Fruit fly (Drosophila melanogaster) whole organism, embryonic: ENCODE data around the gene scpr-C.
A peak's percentile ranks its signal among the peaks of the same experiment; 100 is the strongest.

Experiments used
- ATbp ChIP-seq: fragments of 200-800 bp; sonication (Bioruptor generic); optimal IDR thresholded peaks from 2 replicates; lab custom pipeline; 2017; ENCODE audit warnings: missing biosample characterization, mild to moderate bottlenecking, missing genetic modification characterization, missing genetic modification reagents
- Blimp-1 ChIP-seq: fragments of 200-800 bp; sonication (Bioruptor generic); optimal IDR thresholded peaks from 3 replicates; lab custom pipeline; 2018; ENCODE audit warnings: missing biosample characterization, missing genetic modification characterization, mild to moderate bottlenecking, moderate library complexity, missing genetic modification reagents
- CG10209 ChIP-seq: fragments of 200-800 bp; sonication (Bioruptor generic); optimal IDR thresholded peaks from 3 replicates; lab custom pipeline; 2017; ENCODE audit warnings: missing biosample characterization, mild to moderate bottlenecking, missing genetic modification characterization, missing genetic modification reagents
- CG10565 ChIP-seq: fragments of 200-800 bp; sonication (Bioruptor generic); optimal IDR thresholded peaks from 3 replicates; lab custom pipeline; 2016; ENCODE audit warnings: missing biosample characterization, mild to moderate bottlenecking, missing genetic modification characterization
- CG10959 ChIP-seq: fragments of 200-800 bp; sonication (Bioruptor generic); IDR thresholded peaks from 2 replicates; pipeline ENCODE4 v1.3.6; 2022; ENCODE audit warnings: missing biosample characterization, missing genetic modification characterization
- CG12391 ChIP-seq: fragments of 200-800 bp; sonication (Bioruptor generic); optimal IDR thresholded peaks from 3 replicates; lab custom pipeline; 2018; ENCODE audit warnings: missing biosample characterization, mild to moderate bottlenecking, missing genetic modification characterization, moderate library complexity
- CG14050 ChIP-seq: fragments of 200-800 bp; sonication (Bioruptor generic); IDR thresholded peaks from 3 replicates; pipeline ENCODE4 v1.3.6; 2022; ENCODE audit warnings: missing biosample characterization, missing genetic modification characterization
- CG14441 ChIP-seq: fragments of 200-800 bp; sonication (Bioruptor generic); IDR thresholded peaks from 2 replicates; pipeline ENCODE4 v1.3.6; 2022; ENCODE audit warnings: missing biosample characterization, missing genetic modification characterization
- CG17912 ChIP-seq: fragments of 200-800 bp; sonication (Bioruptor generic); optimal IDR thresholded peaks from 2 replicates; lab custom pipeline; 2018; ENCODE audit warnings: missing biosample characterization, mild to moderate bottlenecking, missing genetic modification characterization
- CG18262 ChIP-seq: fragments of 200-800 bp; optimal IDR thresholded peaks from 3 replicates; lab custom pipeline; 2019; ENCODE audit warnings: missing biosample characterization, mild to moderate bottlenecking, missing genetic modification characterization, moderate library complexity
- CG18476 ChIP-seq: fragments of 200-800 bp; sonication (Bioruptor generic); optimal IDR thresholded peaks from 2 replicates; lab custom pipeline; 2016; ENCODE audit warnings: missing biosample characterization, mild to moderate bottlenecking, missing genetic modification characterization
- CG30403 ChIP-seq: fragments of 200-800 bp; sonication (Bioruptor generic); optimal IDR thresholded peaks from 3 replicates; lab custom pipeline; 2016; ENCODE audit warnings: missing biosample characterization, missing genetic modification characterization
- CG6175 ChIP-seq: fragments of 200-800 bp; sonication (Bioruptor generic); IDR thresholded peaks from 3 replicates; pipeline ENCODE4 v1.3.6; 2022; ENCODE audit warnings: missing biosample characterization, missing genetic modification characterization
- CG6765 ChIP-seq: fragments of 200-800 bp; sonication (Bioruptor generic); optimal IDR thresholded peaks from 3 replicates; lab custom pipeline; 2017; ENCODE audit warnings: missing biosample characterization, mild to moderate bottlenecking, missing genetic modification characterization
- CG6791 ChIP-seq: fragments of 200-800 bp; sonication (Bioruptor generic); IDR thresholded peaks from 3 replicates; pipeline ENCODE4 v1.3.6; 2022; ENCODE audit warnings: missing biosample characterization, missing genetic modification characterization; ENCODE audit not compliant: partially characterized antibody
- CG6854 ChIP-seq: fragments of 200-800 bp; sonication (Bioruptor generic); optimal IDR thresholded peaks from 3 replicates; lab custom pipeline; 2017; ENCODE audit warnings: missing biosample characterization, mild to moderate bottlenecking, missing genetic modification characterization
- CG7271 ChIP-seq: fragments of 200-800 bp; sonication (Bioruptor generic); optimal IDR thresholded peaks from 2 replicates; lab custom pipeline; 2018; ENCODE audit warnings: missing biosample characterization, mild to moderate bottlenecking, missing genetic modification characterization, moderate library complexity
- CG7786 ChIP-seq: fragments of 200-800 bp; sonication (Bioruptor generic); optimal IDR thresholded peaks from 2 replicates; lab custom pipeline; 2016; ENCODE audit warnings: missing biosample characterization, missing genetic modification characterization
- D19A ChIP-seq: fragments of 200-800 bp; optimal IDR thresholded peaks from 3 replicates; lab custom pipeline; 2019; ENCODE audit warnings: missing biosample characterization, mild to moderate bottlenecking, missing genetic modification characterization, moderate library complexity
- Dek ChIP-seq: fragments of 200-800 bp; sonication (Bioruptor generic); optimal IDR thresholded peaks from 3 replicates; lab custom pipeline; 2019; ENCODE audit warnings: missing biosample characterization, mild to moderate bottlenecking, missing genetic modification characterization, moderate library complexity
- Dip2 ChIP-seq: fragments of 200-800 bp; sonication (Bioruptor generic); IDR thresholded peaks from 2 replicates; pipeline ENCODE4 v1.3.6; 2022; ENCODE audit warnings: missing biosample characterization, missing genetic modification characterization
- Dref ChIP-seq: fragments of 200-800 bp; sonication (Bioruptor generic); IDR thresholded peaks from 2 replicates; pipeline ENCODE4 v1.3.6; 2022; ENCODE audit warnings: missing biosample characterization, missing genetic modification characterization
- E2f2 ChIP-seq: fragments of 200-800 bp; sonication (Bioruptor generic); IDR thresholded peaks from 2 replicates; pipeline ENCODE4 v1.3.6; 2022; ENCODE audit warnings: missing biosample characterization, missing genetic modification characterization
- Lhr ChIP-seq: fragments of 200-800 bp; sonication (Bioruptor generic); optimal IDR thresholded peaks from 3 replicates; lab custom pipeline; 2017; ENCODE audit warnings: mild to moderate bottlenecking, missing biosample characterization, missing genetic modification reagents, missing genetic modification characterization
- Mrtf ChIP-seq: fragments of 200-800 bp; sonication (Bioruptor generic); IDR thresholded peaks from 3 replicates; pipeline ENCODE4 v1.3.6; 2022; ENCODE audit warnings: missing biosample characterization, missing genetic modification characterization
- NC2β ChIP-seq: fragments of 200-800 bp; sonication (Bioruptor generic); optimal IDR thresholded peaks from 2 replicates; lab custom pipeline; 2016; ENCODE audit warnings: missing biosample characterization, missing genetic modification characterization
- NFAT ChIP-seq: fragments of 200-800 bp; sonication (Bioruptor generic); IDR thresholded peaks from 2 replicates; pipeline ENCODE4 v1.3.6; 2022; ENCODE audit warnings: missing biosample characterization, missing genetic modification characterization
- Oaz ChIP-seq: fragments of 200-800 bp; sonication (Bioruptor generic); IDR thresholded peaks from 2 replicates; pipeline ENCODE4 v1.3.6; 2022; ENCODE audit warnings: missing biosample characterization, missing genetic modification characterization
- Optix ChIP-seq: fragments of 200-800 bp; sonication (Bioruptor generic); IDR thresholded peaks from 3 replicates; pipeline ENCODE4 v1.3.6; 2022; ENCODE audit warnings: missing biosample characterization, missing genetic modification characterization
- ab ChIP-seq: fragments of 200-800 bp; sonication (Bioruptor generic); optimal IDR thresholded peaks from 2 replicates; lab custom pipeline; 2016; ENCODE audit warnings: missing biosample characterization, missing genetic modification characterization
- ara ChIP-seq: fragments of 200-800 bp; sonication (Bioruptor generic); IDR thresholded peaks from 2 replicates; pipeline ENCODE4 v1.3.6; 2022; ENCODE audit warnings: missing biosample characterization, missing genetic modification characterization
- bbx ChIP-seq: fragments of 200-800 bp; sonication (Bioruptor generic); IDR thresholded peaks from 2 replicates; pipeline ENCODE4 v1.3.6; 2022; ENCODE audit warnings: missing biosample characterization, missing genetic modification characterization; ENCODE audit not compliant: partially characterized antibody
- crc ChIP-seq: fragments of 200-800 bp; sonication (Bioruptor generic); optimal IDR thresholded peaks from 2 replicates; lab custom pipeline; 2016; ENCODE audit warnings: missing biosample characterization, missing genetic modification characterization
- cwo ChIP-seq: fragments of 200-800 bp; sonication (Bioruptor generic); optimal IDR thresholded peaks from 3 replicates; lab custom pipeline; 2017; ENCODE audit warnings: missing biosample characterization, missing genetic modification characterization, mild to moderate bottlenecking, moderate library complexity, missing genetic modification reagents
- dmrt11E ChIP-seq: fragments of 200-800 bp; sonication (Bioruptor generic); optimal IDR thresholded peaks from 3 replicates; lab custom pipeline; 2018; ENCODE audit warnings: missing biosample characterization, mild to moderate bottlenecking, missing genetic modification characterization, moderate library complexity
- ems ChIP-seq: fragments of 200-800 bp; sonication (Bioruptor generic); optimal IDR thresholded peaks from 3 replicates; lab custom pipeline; 2016; ENCODE audit warnings: missing biosample characterization, missing genetic modification characterization
- fd102C ChIP-seq: fragments of 200-800 bp; sonication (Bioruptor generic); optimal IDR thresholded peaks from 2 replicates; lab custom pipeline; 2018; ENCODE audit warnings: missing biosample characterization, mild to moderate bottlenecking, missing genetic modification characterization, moderate library complexity
- ftz-f1 ChIP-seq: fragments of 200-800 bp; sonication (Bioruptor generic); optimal IDR thresholded peaks from 2 replicates; lab custom pipeline; 2016; ENCODE audit warnings: missing biosample characterization, missing genetic modification characterization
- klu ChIP-seq: fragments of 200-800 bp; sonication (Bioruptor generic); IDR thresholded peaks from 2 replicates; pipeline ENCODE4 v1.3.6; 2022; ENCODE audit warnings: missing biosample characterization, missing genetic modification characterization
- lab ChIP-seq: fragments of 200-800 bp; sonication (Bioruptor generic); optimal IDR thresholded peaks from 3 replicates; lab custom pipeline; 2017; ENCODE audit warnings: missing biosample characterization, missing genetic modification characterization, mild to moderate bottlenecking, moderate library complexity, missing genetic modification reagents
- nerfin-2 ChIP-seq: fragments of 200-800 bp; sonication (Bioruptor generic); IDR thresholded peaks from 2 replicates; pipeline ENCODE4 v1.3.6; 2022; ENCODE audit warnings: missing biosample characterization, missing genetic modification characterization; ENCODE audit not compliant: partially characterized antibody
- onecut ChIP-seq: fragments of 200-800 bp; sonication (Bioruptor generic); IDR thresholded peaks from 2 replicates; pipeline ENCODE4 v1.3.6; 2022; ENCODE audit warnings: missing biosample characterization, missing genetic modification characterization
- org-1 ChIP-seq: fragments of 200-800 bp; sonication (Bioruptor generic); optimal IDR thresholded peaks from 2 replicates; lab custom pipeline; 2017; ENCODE audit warnings: missing biosample characterization, missing genetic modification characterization
- row ChIP-seq: fragments of 200-800 bp; sonication (Bioruptor generic); IDR thresholded peaks from 3 replicates; pipeline ENCODE4 v1.3.6; 2022; ENCODE audit warnings: missing biosample characterization, missing genetic modification characterization
- stc ChIP-seq: fragments of 200-800 bp; sonication (Bioruptor generic); IDR thresholded peaks from 2 replicates; pipeline ENCODE4 v1.3.6; 2022; ENCODE audit warnings: missing biosample characterization, missing genetic modification characterization
- tll ChIP-seq, 2 experiments: fragments of 200-800 bp in 1 of 2; fragments of >200 bp in 1 of 2; sonication (Bioruptor generic) in 1 of 2; optimal IDR thresholded peaks; 2 replicates each; lab custom pipeline; 2017 to 2019; ENCODE audit warnings: missing biosample characterization in 2 of 2, missing genetic modification characterization in 2 of 2, mild to moderate bottlenecking in 1 of 2, moderate library complexity in 1 of 2
- unpg ChIP-seq: fragments of 200-800 bp; sonication (Bioruptor generic); optimal IDR thresholded peaks from 3 replicates; lab custom pipeline; 2018; ENCODE audit warnings: missing biosample characterization, mild to moderate bottlenecking, missing genetic modification characterization, moderate library complexity
- vnd ChIP-seq: fragments of 200-800 bp; sonication (Bioruptor generic); IDR thresholded peaks from 3 replicates; pipeline ENCODE4 v1.3.6; 2022; ENCODE audit warnings: missing biosample characterization, missing genetic modification characterization; ENCODE audit not compliant: partially characterized antibody
- vvl ChIP-seq: fragments of 200-800 bp; sonication (Bioruptor generic); IDR thresholded peaks from 2 replicates; pipeline ENCODE4 v1.3.6; 2022; ENCODE audit warnings: missing biosample characterization, missing genetic modification characterization
- wdn ChIP-seq: fragments of 200-800 bp; sonication (Bioruptor generic); IDR thresholded peaks from 2 replicates; pipeline ENCODE4 v1.3.6; 2022; ENCODE audit warnings: missing biosample characterization, missing genetic modification characterization
- zen2 ChIP-seq: fragments of 200-800 bp; sonication (Bioruptor generic); IDR thresholded peaks from 3 replicates; pipeline ENCODE4 v1.3.6; 2022; ENCODE audit warnings: missing biosample characterization, missing genetic modification characterization; ENCODE audit not compliant: partially characterized antibody

scpr-C gene

DNA sequence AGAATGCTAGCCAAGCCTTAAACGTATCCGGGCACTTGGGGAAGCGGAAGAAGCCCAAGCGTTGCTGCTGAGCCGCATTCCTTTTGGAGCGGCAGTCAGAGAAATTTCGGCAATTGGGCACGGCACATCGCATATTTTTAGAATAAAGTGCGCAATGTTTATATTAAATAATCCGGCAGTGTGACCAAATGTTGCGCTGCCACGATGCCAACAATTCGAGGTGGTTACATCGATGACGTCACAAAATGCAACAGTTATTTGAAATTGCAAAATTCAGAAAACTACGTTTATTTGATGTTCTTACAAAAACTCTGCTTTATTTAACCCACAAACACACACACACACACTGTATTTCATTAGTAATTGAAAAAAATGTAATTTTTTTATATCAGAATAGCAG, 5.4 kb upstream of the scpr-C start, which contains the start of gene CG6689 (continued):
- TF ChIP-seq Optix (GFP tag; lab: Robert Waterston, UW), result no peak
- TF ChIP-seq CG14441, result no peak
- TF ChIP-seq CG18262 (tag; lab: Kevin White, UChicago), result no peak
- TF ChIP-seq Oaz (GFP tag; lab: Robert Waterston, UW), result no peak
- no peak for TF ChIP-seq CG7271 (tag; lab: Kevin White, UChicago)
- no peak for TF ChIP-seq ATbp (GFP tag; lab: Kevin White, UChicago)
- no peak for TF ChIP-seq CG30403 (GFP tag; lab: Kevin White, UChicago)
- peak; percentile 77 for TF ChIP-seq E2f2 (GFP tag; lab: Robert Waterston, UW)
- no peak for TF ChIP-seq NC2β (GFP tag; lab: Kevin White, UChicago)
- TF ChIP-seq vnd (GFP tag; lab: Robert Waterston, UW), result no peak
- no peak for TF ChIP-seq CG10959 (GFP tag; lab: Robert Waterston, UW)
- peak; percentile 33 for TF ChIP-seq CG12391 (tag; lab: Kevin White, UChicago)
- TF ChIP-seq CG7786, result no peak
- TF ChIP-seq Dip2 (GFP tag; lab: Robert Waterston, UW), result no peak
- no peak for TF ChIP-seq klu (GFP tag; lab: Robert Waterston, UW)
- TF ChIP-seq tll (GFP tag; optimal IDR thresholded peaks at IDR 0.05; lab: Kevin White, UChicago), result no peak
- no peak for TF ChIP-seq CG18476 (GFP tag; lab: Kevin White, UChicago)
- TF ChIP-seq CG10565 (GFP tag; lab: Kevin White, UChicago), result no peak
- no peak for TF ChIP-seq wdn (GFP tag; lab: Robert Waterston, UW)
- peak; percentile 77 for TF ChIP-seq ftz-f1 (GFP tag; lab: Kevin White, UChicago)
- peak; percentile 92 for TF ChIP-seq row
- no peak for TF ChIP-seq CG6854 (GFP tag; lab: Kevin White, UChicago)
- no peak for TF ChIP-seq dmrt11E (tag; lab: Kevin White, UChicago)
- TF ChIP-seq Dref (GFP tag; lab: Robert Waterston, UW), result no peak
- no peak for TF ChIP-seq zen2 (GFP tag; lab: Robert Waterston, UW)
- no peak for TF ChIP-seq CG17912
- TF ChIP-seq CG10209 (GFP tag; lab: Kevin White, UChicago), result no peak
- no peak for TF ChIP-seq stc (GFP tag; lab: Robert Waterston, UW)
- TF ChIP-seq Dek (tag; lab: Kevin White, UChicago), result peak; percentile 28
- no peak for TF ChIP-seq CG6765 (GFP tag; lab: Kevin White, UChicago)
- TF ChIP-seq fd102C (GFP tag; lab: Kevin White, UChicago), result no peak
- TF ChIP-seq NFAT (GFP tag; lab: Robert Waterston, UW), result no peak
- TF ChIP-seq cwo (GFP tag; lab: Kevin White, UChicago), result no peak
- no peak for TF ChIP-seq Mrtf (GFP tag; lab: Robert Waterston, UW)
- TF ChIP-seq onecut (GFP tag; lab: Robert Waterston, UW), result no peak
- TF ChIP-seq org-1 (GFP tag; lab: Kevin White, UChicago), result no peak
- TF ChIP-seq Lhr (GFP tag; lab: Kevin White, UChicago), result no peak
- TF ChIP-seq nerfin-2 (GFP tag; lab: Robert Waterston, UW), result no peak
- no peak for TF ChIP-seq ems
- peak; percentile 3 for TF ChIP-seq D19A (tag; lab: Kevin White, UChicago)
- TF ChIP-seq ab, result no peak
- peak; percentile 78 for TF ChIP-seq vvl (GFP tag; lab: Robert Waterston, UW)
- TF ChIP-seq ara (GFP tag; lab: Robert Waterston, UW), result no peak
- TF ChIP-seq bbx (GFP tag; lab: Robert Waterston, UW), result no peak
- no peak for TF ChIP-seq crc (GFP tag; lab: Kevin White, UChicago)
- TF ChIP-seq CG6791 (GFP tag; lab: Robert Waterston, UW), result no peak
- no peak for TF ChIP-seq CG6175
- TF ChIP-seq CG14050 (GFP tag; lab: Robert Waterston, UW), result no peak
- TF ChIP-seq lab (GFP tag; lab: Kevin White, UChicago), result no peak
- no peak for TF ChIP-seq unpg (GFP tag; lab: Kevin White, UChicago)
- no peak for TF ChIP-seq Blimp-1 (GFP tag; lab: Kevin White, UChicago)
